Worm (Caenorhabditis elegans) whole organism, L1 larva: ENCODE results near the gene F35B3.3.
A peak's percentile ranks its signal among the peaks of the same experiment; 100 is the strongest.

Experiments
- C04F5.9 ChIP-seq: sonication (generic microtip); optimal IDR thresholded peaks from 2 replicates; lab custom pipeline; 2016; ENCODE audit warnings: missing genetic modification characterization, missing compliant biosample characterization
- C34B4.2 ChIP-seq: sonication (generic microtip); optimal IDR thresholded peaks from 2 replicates; lab custom pipeline; 2017; ENCODE audit warnings: mild to moderate bottlenecking, missing genetic modification characterization, missing compliant biosample characterization
- F16B12.6 ChIP-seq: fragments of 150-350 bp; optimal IDR thresholded peaks from 2 replicates; lab custom pipeline; 2014; ENCODE audit warnings: missing biosample characterization, missing genetic modification characterization
- aly-2 ChIP-seq: fragments of 150-350 bp; optimal IDR thresholded peaks from 2 replicates; lab custom pipeline; 2014; ENCODE audit warnings: missing biosample characterization, missing genetic modification characterization
- blmp-1 ChIP-seq: fragments of 150-350 bp; optimal IDR thresholded peaks from 2 replicates; lab custom pipeline; 2014; ENCODE audit warnings: missing biosample characterization, missing genetic modification characterization
- ceh-63 ChIP-seq: fragments of 200-800 bp; sonication (Bioruptor generic); optimal IDR thresholded peaks from 2 replicates; lab custom pipeline; 2018; ENCODE audit warnings: mild to moderate bottlenecking, missing genetic modification characterization, missing compliant biosample characterization
- ceh-82 ChIP-seq, 3 experiments: fragments of 150-350 bp in 1 of 3; sonication (generic microtip) in 2 of 3; optimal IDR thresholded peaks; 2 replicates each; lab custom pipeline; 2014 to 2017; ENCODE audit warnings: missing biosample characterization in 3 of 3, missing genetic modification characterization in 3 of 3
- ceh-88 ChIP-seq: fragments of 200-800 bp; sonication (Bioruptor generic); IDR thresholded peaks from 2 replicates; pipeline ENCODE4 v1.3.6; 2022; ENCODE audit warnings: missing genetic modification characterization, missing compliant biosample characterization
- ces-1 ChIP-seq: fragments of 150-350 bp; optimal IDR thresholded peaks from 2 replicates; lab custom pipeline; 2014; ENCODE audit warnings: missing biosample characterization, missing genetic modification reagents, missing genetic modification characterization
- efl-1 ChIP-seq, 4 experiments: fragments of 150-350 bp; optimal IDR thresholded peaks in 3 of 4; peaks in 1 of 4; 1 replicate in 1 of 4; 2 replicates in 3 of 4; lab custom pipeline; 2014; ENCODE audit warnings: missing biosample characterization in 2 of 4, missing genetic modification characterization in 2 of 4, missing genetic modification reagents in 2 of 4
- efl-3 ChIP-seq: fragments of 200-800 bp; sonication (Bioruptor generic); optimal IDR thresholded peaks from 2 replicates; lab custom pipeline; 2018; ENCODE audit warnings: mild to moderate bottlenecking, missing genetic modification characterization, missing compliant biosample characterization
- elt-2 ChIP-seq: sonication (generic microtip); optimal IDR thresholded peaks from 2 replicates; lab custom pipeline; 2016; ENCODE audit warnings: missing genetic modification characterization, mild to moderate bottlenecking, inconsistent platforms, missing compliant biosample characterization, missing genetic modification reagents
- elt-3 ChIP-seq, 6 experiments: fragments of 150-350 bp in 1 of 6; sonication (generic microtip); optimal IDR thresholded peaks; 2 replicates each; lab custom pipeline; 2017 to 2018; ENCODE audit warnings: missing biosample characterization in 6 of 6, missing genetic modification characterization in 6 of 6, inconsistent platforms in 1 of 6
- ets-5 ChIP-seq: fragments of 200-800 bp; sonication (Bioruptor generic); IDR thresholded peaks from 2 replicates; pipeline ENCODE4 v1.3.6; 2022; ENCODE audit warnings: missing genetic modification characterization, missing compliant biosample characterization
- fkh-10 ChIP-seq: sonication (generic microtip); optimal IDR thresholded peaks from 2 replicates; lab custom pipeline; 2017; ENCODE audit warnings: missing biosample characterization, missing genetic modification reagents, missing genetic modification characterization
- fkh-8 ChIP-seq: sonication (generic microtip); optimal IDR thresholded peaks from 2 replicates; lab custom pipeline; 2016; ENCODE audit warnings: mild to moderate bottlenecking, missing genetic modification characterization, missing compliant biosample characterization
- fos-1 ChIP-seq: fragments of 150-350 bp; optimal IDR thresholded peaks from 2 replicates; lab custom pipeline; 2014; ENCODE audit warnings: missing biosample characterization, missing genetic modification characterization
- hlh-17 ChIP-seq: fragments of 200-800 bp; sonication (Bioruptor generic); optimal IDR thresholded peaks from 2 replicates; lab custom pipeline; 2018; ENCODE audit warnings: missing genetic modification characterization, mild to moderate bottlenecking, missing compliant biosample characterization, moderate library complexity, borderline replicate concordance
- isw-1 ChIP-seq: fragments of 200-800 bp; sonication (Bioruptor generic); IDR thresholded peaks from 2 replicates; pipeline ENCODE4 v1.3.6; 2022; ENCODE audit warnings: missing genetic modification characterization, missing compliant biosample characterization
- jun-1 ChIP-seq: fragments of 150-350 bp; optimal IDR thresholded peaks from 2 replicates; lab custom pipeline; 2014; ENCODE audit warnings: missing biosample characterization, missing genetic modification reagents, missing genetic modification characterization
- lin-13 ChIP-seq: fragments of 150-350 bp; optimal IDR thresholded peaks from 2 replicates; lab custom pipeline; 2014; ENCODE audit warnings: missing biosample characterization, missing genetic modification reagents, missing genetic modification characterization
- lin-14 ChIP-seq: fragments of 200-800 bp; sonication (Bioruptor generic); optimal IDR thresholded peaks from 2 replicates; lab custom pipeline; 2018; ENCODE audit warnings: mild to moderate bottlenecking, missing genetic modification characterization, moderate library complexity, missing compliant biosample characterization
- lsy-2 ChIP-seq, 2 experiments: fragments of 150-350 bp; optimal IDR thresholded peaks; 2 replicates each; lab custom pipeline; 2014; ENCODE audit warnings: missing biosample characterization in 2 of 2, missing genetic modification characterization in 2 of 2
- mab-9 ChIP-seq: fragments of 200-800 bp; sonication (Bioruptor generic); IDR thresholded peaks from 2 replicates; pipeline ENCODE4 v1.3.6; 2022; ENCODE audit warnings: missing genetic modification reagents, missing genetic modification characterization, missing compliant biosample characterization
- mdl-1 ChIP-seq, 2 experiments: fragments of 150-350 bp; optimal IDR thresholded peaks; 2 replicates each; lab custom pipeline; 2014 to 2017; ENCODE audit warnings: missing biosample characterization in 2 of 2, missing genetic modification characterization in 2 of 2, inconsistent platforms in 1 of 2
- mef-2 ChIP-seq: fragments of 150-350 bp; optimal IDR thresholded peaks from 2 replicates; lab custom pipeline; 2014; ENCODE audit warnings: missing biosample characterization, missing genetic modification characterization
- nhr-11 ChIP-seq: fragments of 150-350 bp; optimal IDR thresholded peaks from 2 replicates; lab custom pipeline; 2014; ENCODE audit warnings: missing biosample characterization, missing genetic modification characterization
- nhr-28 ChIP-seq: fragments of 150-350 bp; optimal IDR thresholded peaks from 2 replicates; lab custom pipeline; 2014; ENCODE audit warnings: missing biosample characterization, missing genetic modification characterization
- nhr-47 ChIP-seq: sonication (generic microtip); optimal IDR thresholded peaks from 2 replicates; lab custom pipeline; 2016; ENCODE audit warnings: mild to moderate bottlenecking, missing genetic modification characterization, moderate library complexity, missing compliant biosample characterization
- nhr-76 ChIP-seq: sonication (generic microtip); optimal IDR thresholded peaks from 2 replicates; lab custom pipeline; 2017; ENCODE audit warnings: missing biosample characterization, missing genetic modification characterization
- nhr-77 ChIP-seq: fragments of 150-350 bp; optimal IDR thresholded peaks from 2 replicates; lab custom pipeline; 2014; ENCODE audit warnings: missing biosample characterization, missing genetic modification characterization
- nhr-84 ChIP-seq: sonication (generic microtip); optimal IDR thresholded peaks from 2 replicates; lab custom pipeline; 2017; ENCODE audit warnings: missing biosample characterization, missing genetic modification characterization
- nhr-90 ChIP-seq: sonication (generic microtip); optimal IDR thresholded peaks from 2 replicates; lab custom pipeline; 2016; ENCODE audit warnings: mild to moderate bottlenecking, missing genetic modification characterization, missing compliant biosample characterization; ENCODE audit not compliant: poor library complexity
- pax-3 ChIP-seq: fragments of 200-800 bp; sonication (Bioruptor generic); optimal IDR thresholded peaks from 2 replicates; lab custom pipeline; 2018; ENCODE audit warnings: mild to moderate bottlenecking, missing genetic modification characterization, moderate library complexity, missing compliant biosample characterization
- rnt-1 ChIP-seq: sonication (generic microtip); optimal IDR thresholded peaks from 2 replicates; lab custom pipeline; 2016; ENCODE audit warnings: mild to moderate bottlenecking, missing genetic modification characterization, moderate library complexity, missing compliant biosample characterization
- snpc-4 ChIP-seq: fragments of 150-350 bp; optimal IDR thresholded peaks from 2 replicates; lab custom pipeline; 2014; ENCODE audit warnings: missing biosample characterization, missing genetic modification characterization
- snu-23 ChIP-seq: sonication (generic microtip); optimal IDR thresholded peaks from 2 replicates; lab custom pipeline; 2016; ENCODE audit warnings: missing genetic modification characterization, missing compliant biosample characterization
- sup-37 ChIP-seq: fragments of 200-800 bp; sonication (Bioruptor generic); optimal IDR thresholded peaks from 2 replicates; lab custom pipeline; 2018; ENCODE audit warnings: mild to moderate bottlenecking, missing genetic modification characterization, missing compliant biosample characterization
- swsn-7 ChIP-seq: sonication (generic microtip); optimal IDR thresholded peaks from 2 replicates; lab custom pipeline; 2016; ENCODE audit warnings: missing genetic modification characterization, missing compliant biosample characterization
- tbx-2 ChIP-seq: sonication (generic microtip); optimal IDR thresholded peaks from 2 replicates; lab custom pipeline; 2016; ENCODE audit warnings: missing genetic modification characterization, missing compliant biosample characterization
- tlp-1 ChIP-seq: fragments of 150-350 bp; optimal IDR thresholded peaks from 2 replicates; lab custom pipeline; 2014; ENCODE audit warnings: missing biosample characterization, missing genetic modification characterization
- unc-86 ChIP-seq: sonication (generic microtip); optimal IDR thresholded peaks from 2 replicates; lab custom pipeline; 2016; ENCODE audit warnings: missing genetic modification characterization, missing compliant biosample characterization
- xbp-1 ChIP-seq: sonication (generic microtip); optimal IDR thresholded peaks from 2 replicates; lab custom pipeline; 2016; ENCODE audit warnings: missing genetic modification characterization, missing compliant biosample characterization
- zag-1 ChIP-seq: fragments of 150-350 bp; optimal IDR thresholded peaks from 2 replicates; lab custom pipeline; 2014; ENCODE audit warnings: missing biosample characterization, missing genetic modification characterization
- zip-4 ChIP-seq: fragments of 200-800 bp; sonication (Bioruptor generic); optimal IDR thresholded peaks from 2 replicates; lab custom pipeline; 2018; ENCODE audit warnings: mild to moderate bottlenecking, missing genetic modification characterization, moderate library complexity, missing compliant biosample characterization
- ztf-11 ChIP-seq, 2 experiments: sonication (generic microtip); optimal IDR thresholded peaks; 2 replicates each; lab custom pipeline; 2016 to 2017; ENCODE audit warnings: missing genetic modification characterization in 2 of 2, missing biosample characterization in 1 of 2, missing compliant biosample characterization in 1 of 2

The F35B3.3 gene

DNA sequence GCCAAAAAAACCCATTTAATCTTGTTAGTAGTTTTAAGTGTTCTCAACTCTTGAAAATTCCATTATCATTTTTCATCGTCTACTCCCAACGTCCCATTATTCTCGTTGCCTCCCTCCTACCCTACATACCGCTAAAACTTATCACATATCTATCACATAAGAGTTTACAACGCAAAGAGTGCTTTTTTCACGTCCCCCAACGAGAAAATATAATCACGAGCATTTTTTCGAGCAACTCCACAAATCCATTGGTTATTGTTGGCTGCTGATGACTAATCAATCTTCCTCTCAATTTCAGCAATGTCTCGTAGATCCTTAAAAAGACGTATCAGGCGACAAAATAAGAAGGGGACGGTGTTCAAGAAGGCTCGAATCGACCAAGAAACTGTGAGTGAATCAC, 35.0 kb upstream of the F35B3.3 start, which contains the start of gene mbl-1:
mbl-1 (plus strand) TSS at position 301 of the 400 bp plus-strand sequence.
- no peak for TF ChIP-seq nhr-28 (tag; lab: Kevin White, UChicago)
- no peak for TF ChIP-seq efl-1 (optimal IDR thresholded peaks at IDR 0.05; lab: Kevin White, UChicago)
- peak in 1 of 2 experiments; percentile 2 for TF ChIP-seq efl-1 (GFP tag; optimal IDR thresholded peaks at IDR 0.05 in 1 of 2; lab: Kevin White, UChicago)

- no peak for TF ChIP-seq nhr-76 (tag; lab: Kevin White, UChicago)
- no peak for TF ChIP-seq tlp-1 (tag; lab: Kevin White, UChicago)
- no peak for TF ChIP-seq xbp-1
- no peak for TF ChIP-seq isw-1 (GFP tag; lab: Robert Waterston, UW)
- no peak for TF ChIP-seq F16B12.6 (tag; lab: Kevin White, UChicago)
- TF ChIP-seq pax-3 (tag; lab: Kevin White, UChicago): no peak
- no peak for TF ChIP-seq nhr-28 (tag; lab: Kevin White, UChicago)
- TF ChIP-seq C34B4.2: no peak
- TF ChIP-seq hlh-17: no peak
- peak in 1 of 2 experiments; percentile 54 for TF ChIP-seq ztf-11 (tag; optimal IDR thresholded peaks at IDR 0.05; lab: Kevin White, UChicago)
- TF ChIP-seq elt-2 (tag; lab: Kevin White, UChicago): no peak
- TF ChIP-seq snpc-4 (tag; lab: Kevin White, UChicago): no peak
- no peak for TF ChIP-seq fkh-8 (tag; lab: Kevin White, UChicago)
- no peak for TF ChIP-seq ets-5
- no peak for TF ChIP-seq sup-37
- TF ChIP-seq mdl-1 (tag; optimal IDR thresholded peaks at IDR 0.05; lab: Kevin White, UChicago): no peak
- no peak for TF ChIP-seq fos-1
- TF ChIP-seq lin-14 (GFP tag; lab: Kevin White, UChicago): peak; percentile 1
- no peak for TF ChIP-seq efl-3 (GFP tag; lab: Kevin White, UChicago)
- 0 out of 2 replicates have a peak, but pooled peaks have one; percentile 22 for TF ChIP-seq mab-9 (GFP tag; lab: Robert Waterston, UW)
Observed at ce11 chrX:16988367-16988766, 24.9 kb upstream of the F35B3.3 start.

DNA sequence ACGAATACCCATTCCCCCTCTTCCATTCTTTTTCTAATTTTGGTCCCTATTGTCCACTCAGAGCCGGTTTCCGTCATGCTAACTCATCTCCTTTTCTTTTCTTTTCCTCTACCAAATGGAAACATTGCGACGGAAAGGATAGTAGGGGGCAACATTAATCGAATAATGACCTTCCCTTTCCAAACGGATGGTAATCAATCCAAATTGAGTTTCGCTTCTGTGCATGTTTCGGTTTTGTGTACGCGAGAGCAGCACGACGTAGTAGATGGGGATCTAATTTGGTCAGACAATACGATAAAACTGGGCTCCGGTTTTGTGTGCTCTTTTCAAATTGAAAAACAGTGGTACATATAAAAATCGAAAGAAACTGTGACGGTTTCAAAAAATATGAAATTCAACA, 21.8 kb upstream of the F35B3.3 start:
- no peak for TF ChIP-seq nhr-77
- peak; percentile 89 for TF ChIP-seq lin-14 (GFP tag; lab: Kevin White, UChicago)
- TF ChIP-seq ces-1 (GFP tag; lab: Kevin White, UChicago): peak; percentile 78
- no peak for TF ChIP-seq efl-3 (GFP tag; lab: Kevin White, UChicago)
- TF ChIP-seq zip-4 (GFP tag; lab: Kevin White, UChicago): no peak
- peak; percentile 5 for TF ChIP-seq snu-23 (GFP tag; lab: Kevin White, UChicago)
- no peak for TF ChIP-seq nhr-84 (tag; lab: Kevin White, UChicago)
- TF ChIP-seq elt-3 (tag; optimal IDR thresholded peaks at IDR 0.05; lab: Kevin White, UChicago): no peak
- no peak for TF ChIP-seq aly-2
- TF ChIP-seq zag-1 (tag; lab: Kevin White, UChicago): peak; percentile 43
- TF ChIP-seq lin-13 (GFP tag; lab: Kevin White, UChicago): no peak
- no peak for TF ChIP-seq mef-2 (tag; lab: Kevin White, UChicago)
- no peak for TF ChIP-seq ceh-63 (GFP tag; lab: Kevin White, UChicago)
- TF ChIP-seq ztf-11 (tag; optimal IDR thresholded peaks at IDR 0.05; lab: Kevin White, UChicago): peak in 1 of 2 experiments; percentile 44
- TF ChIP-seq blmp-1: peak; percentile 9
- no peak for TF ChIP-seq C04F5.9 (tag; lab: Kevin White, UChicago)
- peak; percentile 71 for TF ChIP-seq tbx-2 (tag; lab: Kevin White, UChicago)
- TF ChIP-seq nhr-11: no peak
- TF ChIP-seq nhr-90: no peak
- TF ChIP-seq swsn-7 (tag; lab: Kevin White, UChicago): no peak
- TF ChIP-seq unc-86 (tag; lab: Kevin White, UChicago): no peak
- TF ChIP-seq nhr-47 (tag; lab: Kevin White, UChicago): peak; percentile 41
- no peak for TF ChIP-seq fkh-10
- peak in 1 of 2 experiments; percentile 11 for TF ChIP-seq lsy-2 (tag; optimal IDR thresholded peaks at IDR 0.05; lab: Kevin White, UChicago)
- TF ChIP-seq ceh-88 (GFP tag; lab: Robert Waterston, UW): no peak
- TF ChIP-seq jun-1 (tag; lab: Kevin White, UChicago): no peak
- TF ChIP-seq ceh-82 (tag; optimal IDR thresholded peaks at IDR 0.05; lab: Kevin White, UChicago): peak in 1 of 3 experiments; percentile 6
- TF ChIP-seq rnt-1: no peak
- TF ChIP-seq, all 84 proteins: peak for 10
